Worm (Caenorhabditis elegans) whole organism, L4/young adult: ENCODE measurements around the gene wrt-7.
"Not testable (repeated sequence)": the region's sequence is repeated elsewhere in the genome, so short reads cannot be mapped to it uniquely, and the experiment has no call there.

ENCODE experiments used
- W03F9.2 ChIP-seq: fragments of 150-350 bp; optimal IDR thresholded peaks from 2 replicates; lab custom pipeline; 2014; ENCODE audit warnings: missing biosample characterization, missing genetic modification characterization
- dao-5 ChIP-seq: sonication (generic microtip); optimal IDR thresholded peaks from 2 replicates; lab custom pipeline; 2016; ENCODE audit warnings: missing genotype, missing genetic modification characterization, moderate library complexity, missing compliant biosample characterization
- him-1 ChIP-seq: sonication (generic microtip); optimal IDR thresholded peaks from 2 replicates; lab custom pipeline; 2016; ENCODE audit warnings: missing genotype, missing genetic modification reagents, missing genetic modification characterization, missing compliant biosample characterization

wrt-7 gene

ce11 chrV:15347292-15347691 is 10.0 kb upstream of the wrt-7 start, which contains the start of gene C29F3.3:
Gene C29F3.3 (minus strand): TSS chrV:15347392.
- TF ChIP-seq him-1 (tag; lab: Kevin White, UChicago) (no peak), W03F9.2 (tag; lab: Kevin White, UChicago) (no peak), dao-5 (tag; lab: Kevin White, UChicago) (no peak)

ce11 chrV:15344481-15344880 is 7.2 kb upstream of the wrt-7 start, which contains the start of gene wrt-8:
Gene wrt-8 (minus strand): TSS chrV:15344581.
- TF ChIP-seq dao-5 (tag; lab: Kevin White, UChicago) (no peak), W03F9.2 (tag; lab: Kevin White, UChicago) (no peak), him-1 (tag; lab: Kevin White, UChicago) (no peak)

- TF ChIP-seq him-1 (tag; lab: Kevin White, UChicago): no peak
- no peak for TF ChIP-seq W03F9.2 (tag; lab: Kevin White, UChicago)
- no peak for TF ChIP-seq dao-5 (tag; lab: Kevin White, UChicago)
Measured at ce11 chrV:15341404-15341803, 4.1 kb upstream of the wrt-7 start, which contains the start of gene clec-229. Gene clec-229 (minus strand): TSS chrV:15341504.

ce11 chrV:15339363-15339762 is 2.1 kb upstream of the wrt-7 start, which contains the start of gene clec-228:
Gene clec-228 (minus strand): TSS chrV:15339463.
- TF ChIP-seq him-1 (tag; lab: Kevin White, UChicago): no peak
- no peak for TF ChIP-seq W03F9.2 (tag; lab: Kevin White, UChicago)
- TF ChIP-seq dao-5 (tag; lab: Kevin White, UChicago): no peak

- TF ChIP-seq W03F9.2 (tag; lab: Kevin White, UChicago) (no peak), him-1 (tag; lab: Kevin White, UChicago) (no peak), dao-5 (tag; lab: Kevin White, UChicago) (no peak)
Measured at ce11 chrV:15332851-15333250, 4.5 kb downstream of the wrt-7 start, which contains the start of gene srw-113. Gene srw-113 (plus strand): TSS chrV:15333151.

ce11 chrV:15330314-15330713 is 7.0 kb downstream of the wrt-7 start, which contains the start of gene srh-295:
Gene srh-295 (plus strand): TSS chrV:15330614.
- no peak for TF ChIP-seq him-1 (tag; lab: Kevin White, UChicago)
- no peak for TF ChIP-seq dao-5 (tag; lab: Kevin White, UChicago)
- no peak for TF ChIP-seq W03F9.2 (tag; lab: Kevin White, UChicago)

- no peak for TF ChIP-seq W03F9.2 (tag; lab: Kevin White, UChicago)
- TF ChIP-seq him-1 (tag; lab: Kevin White, UChicago): no peak
- TF ChIP-seq dao-5 (tag; lab: Kevin White, UChicago): no peak
Measured at ce11 chrV:15327745-15328447, 9.4 kb downstream of the wrt-7 start, which contains the start of gene ZK1037.6. Gene ZK1037.6 (minus strand): TSS chrV:15327795.

ce11 chrV:15323417-15323816 is 13.9 kb downstream of the wrt-7 start:
- TF ChIP-seq him-1 (tag; lab: Kevin White, UChicago): no peak
- no peak for TF ChIP-seq W03F9.2 (tag; lab: Kevin White, UChicago)
- no peak for TF ChIP-seq dao-5 (tag; lab: Kevin White, UChicago)

- TF ChIP-seq W03F9.2, dao-5, him-1 (tag; lab: Kevin White, UChicago): not testable (repeated sequence)
Measured at ce11 chrV:15322653-15323052, 14.7 kb downstream of the wrt-7 start, which contains the start of gene nhr-247. Gene nhr-247 (plus strand): TSS chrV:15322982.

ce11 chrV:15318638-15319037 is 18.7 kb downstream of the wrt-7 start, which contains the start of gene nhr-291:
Gene nhr-291 (plus strand): TSS chrV:15318961.
- no peak for TF ChIP-seq dao-5 (tag; lab: Kevin White, UChicago)
- no peak for TF ChIP-seq him-1 (tag; lab: Kevin White, UChicago)
- no peak for TF ChIP-seq W03F9.2 (tag; lab: Kevin White, UChicago)

- no peak for TF ChIP-seq him-1 (tag; lab: Kevin White, UChicago)
- TF ChIP-seq dao-5 (tag; lab: Kevin White, UChicago): no peak
- no peak for TF ChIP-seq W03F9.2 (tag; lab: Kevin White, UChicago)
Measured at ce11 chrV:15315827-15316527, 21.3 kb downstream of the wrt-7 start, which contains the start of the genes srt-22 and nhr-246. Gene srt-22 (minus strand): TSS chrV:15315927. Gene nhr-246 (plus strand): TSS chrV:15316477.

- TF ChIP-seq dao-5 (tag; lab: Kevin White, UChicago): no peak
- no peak for TF ChIP-seq W03F9.2 (tag; lab: Kevin White, UChicago)
- no peak for TF ChIP-seq him-1 (tag; lab: Kevin White, UChicago)
Measured at ce11 chrV:15313529-15313928, 23.8 kb downstream of the wrt-7 start.

ce11 chrV:15310780-15311179 is 26.5 kb downstream of the wrt-7 start, which contains the start of gene irld-62:
Gene irld-62 (plus strand): TSS chrV:15311080.
- no peak for TF ChIP-seq W03F9.2 (tag; lab: Kevin White, UChicago)
- no peak for TF ChIP-seq dao-5 (tag; lab: Kevin White, UChicago)
- no peak for TF ChIP-seq him-1 (tag; lab: Kevin White, UChicago)
